Fruit fly (Drosophila melanogaster) ovary, adult (tissue): ENCODE data around the gene Ubc4.

Experiments
- CG17801 ChIP-seq: fragments of 200-800 bp; optimal IDR thresholded peaks from 2 replicates; lab custom pipeline; 2019; ENCODE audit warnings: missing biosample characterization, mild to moderate bottlenecking, missing genetic modification characterization, moderate library complexity; ENCODE audit not compliant: partially characterized antibody

Gene Ubc4

dm6 chr3L:9745393-9745792, 47.3 kb downstream of the Ubc4 start:
- TF ChIP-seq CG17801 (GFP tag; lab: Kevin White, UChicago): no peak
